Worm (Caenorhabditis elegans): ENCODE data around the gene F40A3.4.

DNA sequence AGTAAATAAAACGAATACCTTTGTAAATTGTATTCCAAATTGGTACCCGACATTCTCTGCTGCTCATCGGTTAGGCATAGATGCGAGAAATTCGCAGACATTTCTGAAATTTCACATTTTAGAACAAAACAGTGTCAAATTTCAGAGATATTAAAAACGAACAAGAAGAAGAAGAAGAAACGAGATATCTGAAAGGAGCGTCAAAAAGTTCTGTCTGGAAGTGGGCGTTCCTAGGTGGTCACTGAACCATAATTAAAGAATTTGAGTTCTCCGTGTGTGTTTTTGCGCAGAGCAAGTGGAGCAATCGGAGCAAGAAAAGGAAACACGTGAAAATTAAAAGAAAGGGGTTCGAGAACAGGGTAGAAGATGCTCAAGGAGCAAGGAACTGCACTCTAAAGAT, 24.2 kb downstream of the F40A3.4 start, which contains the start of gene F40A3.7:
- TF ChIP-seq lsy-2 (tag; optimal IDR thresholded peaks at IDR 0.05), result no peak
- TF ChIP-seq lin-13 (GFP tag; optimal IDR thresholded peaks at IDR 0.05), result no peak
- no peak for TF ChIP-seq pqm-1 (tag; optimal IDR thresholded peaks at IDR 0.05)
- TF ChIP-seq unc-130 (tag; optimal IDR thresholded peaks at IDR 0.05), result no peak
- no peak for TF ChIP-seq aly-2 (tag; optimal IDR thresholded peaks at IDR 0.05)
- no peak for TF ChIP-seq lin-39 (tag; optimal IDR thresholded peaks at IDR 0.05)
- TF ChIP-seq nhr-237 (tag; optimal IDR thresholded peaks at IDR 0.05), result no peak
- no peak for TF ChIP-seq sptf-1 (tag; optimal IDR thresholded peaks at IDR 0.05)
- no peak for TF ChIP-seq ceh-82 (tag; optimal IDR thresholded peaks at IDR 0.05)
- no peak for TF ChIP-seq zag-1 (tag; optimal IDR thresholded peaks at IDR 0.05)
- TF ChIP-seq sox-4 (tag; optimal IDR thresholded peaks at IDR 0.05), result no peak
